Worm (Caenorhabditis elegans): ENCODE measurements around the gene dhhc-14.

The dhhc-14 gene

ce11 chrX:8563663-8564450 lies 11.8 kb downstream of the dhhc-14 start (continued):
- TF ChIP-seq sdz-12 (GFP tag; optimal IDR thresholded peaks at IDR 0.05) (no peak), zfp-2 (tag; optimal IDR thresholded peaks at IDR 0.05) (no peak), nhr-28 (tag; optimal IDR thresholded peaks at IDR 0.05) (peak; percentile 44), tra-1 (GFP tag; IDR thresholded peaks at IDR 0.05) (no peak), nhr-25 (tag; optimal IDR thresholded peaks at IDR 0.05; ENCODE audit: borderline replicate concordance, insufficient read depth) (no peak), nhr-48 (tag; optimal IDR thresholded peaks at IDR 0.05) (peak; percentile 11), ceh-62 (tag; optimal IDR thresholded peaks at IDR 0.05) (no peak), lin-38 (GFP tag; IDR thresholded peaks at IDR 0.05) (no peak), zfp-3 (GFP tag; conservative IDR thresholded peaks at IDR 0.05) (no peak), dve-1 (tag; optimal IDR thresholded peaks at IDR 0.05; ENCODE audit: insufficient read depth) (no peak), jun-1 (tag; optimal IDR thresholded peaks at IDR 0.05) (no peak), lir-3 (tag; optimal IDR thresholded peaks at IDR 0.05) (no peak), T20F7.1 (GFP tag; optimal IDR thresholded peaks at IDR 0.05) (no peak), nhr-77 (tag; optimal IDR thresholded peaks at IDR 0.05) (no peak), daf-19 (GFP tag; conservative IDR thresholded peaks at IDR 0.05) (no peak), zip-11 (GFP tag; IDR thresholded peaks at IDR 0.05) (no peak), set-16 (GFP tag; IDR thresholded peaks at IDR 0.05) (no peak), hlh-30 (tag; optimal IDR thresholded peaks at IDR 0.05; ENCODE audit: insufficient read depth) (peak; percentile 30), snpc-4 (tag; optimal IDR thresholded peaks at IDR 0.05) (no peak), ceh-44 (GFP tag; IDR thresholded peaks at IDR 0.05) (no peak), lin-39 (tag; optimal IDR thresholded peaks at IDR 0.05) (no peak), nhr-237 (tag; optimal IDR thresholded peaks at IDR 0.05) (no peak), mxl-2 (GFP tag; conservative IDR thresholded peaks at IDR 0.05) (no peak), duxl-1 (tag; optimal IDR thresholded peaks at IDR 0.05; ENCODE audit: poor library complexity) (no peak), mep-1 (tag; optimal IDR thresholded peaks at IDR 0.05) (no peak)

- TF ChIP-seq nhr-111 (GFP tag; optimal IDR thresholded peaks at IDR 0.05): no peak
- TF ChIP-seq daf-8 (GFP tag; IDR thresholded peaks at IDR 0.05): no peak
- no peak for TF ChIP-seq F44E2.7 (GFP tag; IDR thresholded peaks at IDR 0.05)
- TF ChIP-seq hlh-11 (tag; optimal IDR thresholded peaks at IDR 0.05): no peak
- no peak for TF ChIP-seq unc-62 (GFP tag; optimal IDR thresholded peaks at IDR 0.05 in 1 of 2)
- no peak for TF ChIP-seq unc-62 (tag; optimal IDR thresholded peaks at IDR 0.05)
- TF ChIP-seq madf-9 (GFP tag; conservative IDR thresholded peaks at IDR 0.05): no peak
- peak; percentile 51 for TF ChIP-seq dve-1 (tag; optimal IDR thresholded peaks at IDR 0.05; ENCODE audit: insufficient read depth)
- TF ChIP-seq daf-16 (GFP tag; optimal IDR thresholded peaks at IDR 0.05): no peak
- peak; percentile 9 for TF ChIP-seq daf-16 (tag; optimal IDR thresholded peaks at IDR 0.05)
- TF ChIP-seq lin-38 (GFP tag; IDR thresholded peaks at IDR 0.05): no peak
- peak; percentile 13 for TF ChIP-seq nhr-6 (tag; optimal IDR thresholded peaks at IDR 0.05)
- peak in 1 of 2 experiments; percentile 26 for TF ChIP-seq lsy-2 (tag; optimal IDR thresholded peaks at IDR 0.05)
- peak; percentile 24 for TF ChIP-seq nhr-28 (tag; optimal IDR thresholded peaks at IDR 0.05)
- peak; percentile 17 for TF ChIP-seq aha-1 (tag)
- TF ChIP-seq pha-4 (GFP tag; IDR thresholded peaks at IDR 0.05): no peak
- peak; percentile 9 for TF ChIP-seq pha-4 (tag; optimal IDR thresholded peaks at IDR 0.05)
- no peak for TF ChIP-seq T26A8.4 (GFP tag; IDR thresholded peaks at IDR 0.05)
- no peak for TF ChIP-seq lin-1 (GFP tag; IDR thresholded peaks at IDR 0.05)
- TF ChIP-seq aly-2 (tag; optimal IDR thresholded peaks at IDR 0.05): no peak
- no peak for TF ChIP-seq lir-3 (tag; optimal IDR thresholded peaks at IDR 0.05)
- TF ChIP-seq gei-8 (GFP tag; optimal IDR thresholded peaks at IDR 0.05): no peak
- TF ChIP-seq ces-1 (GFP tag; optimal IDR thresholded peaks at IDR 0.05): no peak
- TF ChIP-seq ceh-62 (tag; optimal IDR thresholded peaks at IDR 0.05): no peak
Measured at ce11 chrX:8564451-8564795, 12.3 kb downstream of the dhhc-14 start.
